Worm (Caenorhabditis elegans) whole organism, dauer: ENCODE measurements around the gene fbxb-42.
"Not testable (repeated sequence)": the region's sequence is repeated elsewhere in the genome, so short reads cannot be mapped to it uniquely, and the experiment has no call there.

Source experiments
- unc-62 ChIP-seq: sonication (generic microtip); optimal IDR thresholded peaks from 2 replicates; lab custom pipeline; 2017; ENCODE audit warnings: missing biosample characterization, missing genetic modification reagents, missing genetic modification characterization

fbxb-42 gene

ce11 chrII:1537321-1537720 lies at the start of gene fbxb-42:
fbxb-42 (plus strand) TSS chrII:1537621.
- TF ChIP-seq unc-62 (GFP tag; lab: Kevin White, UChicago), result no peak

- no peak for TF ChIP-seq unc-62 (GFP tag; lab: Kevin White, UChicago)
Measured at ce11 chrII:1490813-1491212, 46.6 kb upstream of the fbxb-42 start.

ce11 chrII:1500286-1500840 lies 37.1 kb upstream of the fbxb-42 start, which contains the start of gene emc-1:
emc-1 (minus strand) TSS chrII:1500330.
- no peak for TF ChIP-seq unc-62 (GFP tag; lab: Kevin White, UChicago)

ce11 chrII:1500959-1501358 lies 36.5 kb upstream of the fbxb-42 start:
- TF ChIP-seq unc-62 (GFP tag; lab: Kevin White, UChicago), result no peak

- no peak for TF ChIP-seq unc-62 (GFP tag; lab: Kevin White, UChicago)
Measured at ce11 chrII:1501614-1502355, 35.6 kb upstream of the fbxb-42 start.

ce11 chrII:1503663-1504062 lies 33.8 kb upstream of the fbxb-42 start:
- TF ChIP-seq unc-62 (GFP tag; lab: Kevin White, UChicago), result no peak

ce11 chrII:1504266-1504665 lies 33.2 kb upstream of the fbxb-42 start, which contains the start of gene fdgt-1:
fdgt-1 (plus strand) TSS chrII:1504566.
- TF ChIP-seq unc-62 (GFP tag; lab: Kevin White, UChicago), result no peak

- no peak for TF ChIP-seq unc-62 (GFP tag; lab: Kevin White, UChicago)
Measured at ce11 chrII:1517354-1517753, 20.1 kb upstream of the fbxb-42 start, which contains the start of gene math-45. math-45 (minus strand) TSS chrII:1517454.

- TF ChIP-seq unc-62 (GFP tag; lab: Kevin White, UChicago), result no peak
Measured at ce11 chrII:1518914-1519313, 18.5 kb upstream of the fbxb-42 start, which contains the start of gene Y51H7BR.8. Y51H7BR.8 (plus strand) TSS chrII:1519214.

ce11 chrII:1519867-1520266 lies 17.6 kb upstream of the fbxb-42 start:
- TF ChIP-seq unc-62 (GFP tag; lab: Kevin White, UChicago), result no peak

- TF ChIP-seq unc-62 (GFP tag; lab: Kevin White, UChicago), result no peak
Measured at ce11 chrII:1521956-1522355, 15.5 kb upstream of the fbxb-42 start.

- no peak for TF ChIP-seq unc-62 (GFP tag; lab: Kevin White, UChicago)
Measured at ce11 chrII:1525498-1525897, 11.9 kb upstream of the fbxb-42 start, which contains the start of gene Y51H7BR.7. Y51H7BR.7 (minus strand) TSS chrII:1525598.

- no peak for TF ChIP-seq unc-62 (GFP tag; lab: Kevin White, UChicago)
Measured at ce11 chrII:1529057-1529456, 8.4 kb upstream of the fbxb-42 start, which contains the start of gene Y51H7BR.4. Y51H7BR.4 (plus strand) TSS chrII:1529357.

- no peak for TF ChIP-seq unc-62 (GFP tag; lab: Kevin White, UChicago)
Measured at ce11 chrII:1535931-1536330, 1.5 kb upstream of the fbxb-42 start, which contains the start of gene fbxb-43. fbxb-43 (plus strand) TSS chrII:1536231.

ce11 chrII:1538589-1538988 lies 1.2 kb downstream of the fbxb-42 start, which contains the start of gene fbxb-44:
fbxb-44 (plus strand) TSS chrII:1538889.
- no peak for TF ChIP-seq unc-62 (GFP tag; lab: Kevin White, UChicago)

ce11 chrII:1540628-1541027 lies 3.2 kb downstream of the fbxb-42 start, which contains the start of gene poml-4:
poml-4 (plus strand) TSS chrII:1540928.
- not testable (repeated sequence) for TF ChIP-seq unc-62 (GFP tag; lab: Kevin White, UChicago)
